Worm (Caenorhabditis elegans) whole organism, early embryonic: ENCODE results near the gene B0280.9.

Experiments used
- aly-1 ChIP-seq: sonication (generic microtip); optimal IDR thresholded peaks from 2 replicates; lab custom pipeline; 2016; ENCODE audit warnings: missing genetic modification characterization, missing compliant biosample characterization
- ama-1 ChIP-seq: fragments of 150-350 bp; optimal IDR thresholded peaks from 2 replicates; lab custom pipeline; 2014
- flt-1 ChIP-seq: fragments of 200-800 bp; sonication (Bioruptor generic); IDR thresholded peaks from 2 replicates; pipeline ENCODE4 v1.3.6; 2022; ENCODE audit warnings: missing genetic modification characterization, missing compliant biosample characterization
- hmbx-1 ChIP-seq: sonication (generic microtip); optimal IDR thresholded peaks from 2 replicates; lab custom pipeline; 2016; ENCODE audit warnings: mild to moderate bottlenecking, missing genetic modification characterization, missing compliant biosample characterization
- pes-1 ChIP-seq: fragments of 200-800 bp; sonication (Bioruptor generic); IDR thresholded peaks from 2 replicates; pipeline ENCODE4 v1.3.6; 2022; ENCODE audit warnings: missing genetic modification reagents, missing genetic modification characterization, missing compliant biosample characterization
- scrt-1 ChIP-seq: fragments of 200-800 bp; sonication (Bioruptor generic); IDR thresholded peaks from 2 replicates; pipeline ENCODE4 v1.3.6; 2022; ENCODE audit warnings: missing genetic modification characterization, missing compliant biosample characterization
- tbx-11 ChIP-seq: fragments of 200-800 bp; sonication (Bioruptor generic); IDR thresholded peaks from 2 replicates; pipeline ENCODE4 v1.3.6; 2022; ENCODE audit warnings: missing genetic modification characterization, missing compliant biosample characterization
- tbx-37 ChIP-seq: fragments of 200-800 bp; sonication (Bioruptor generic); conservative IDR thresholded peaks from 2 replicates; pipeline ENCODE4 v1.3.6; 2022; ENCODE audit warnings: missing genetic modification reagents, missing genetic modification characterization, missing compliant biosample characterization

DNA sequence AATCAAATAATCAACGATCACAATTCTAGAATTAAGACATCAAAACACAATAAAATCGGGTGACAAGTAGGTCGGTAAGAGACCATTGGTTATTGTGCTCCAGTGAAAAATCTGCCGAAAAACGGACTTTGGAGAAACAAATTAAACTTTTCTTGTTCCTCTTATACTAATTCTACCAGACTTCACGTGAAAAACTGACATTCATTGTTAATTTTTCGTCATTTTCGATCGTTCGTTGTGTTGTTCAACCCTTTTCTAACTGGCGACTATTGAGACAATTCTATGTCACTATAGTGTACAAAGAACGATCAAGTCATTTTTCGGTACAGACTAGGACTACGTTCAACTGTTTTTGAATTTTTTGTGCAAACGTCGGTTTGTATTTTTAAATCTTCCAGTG lies 2.2 kb downstream of the B0280.9 start:
- TF ChIP-seq flt-1 (GFP tag; lab: Robert Waterston, UW), result no peak
- TF ChIP-seq tbx-37 (GFP tag; lab: Robert Waterston, UW), result no peak
- TF ChIP-seq ama-1 (lab: Kevin White, UChicago), result no peak
- TF ChIP-seq hmbx-1, result no peak
- TF ChIP-seq pes-1, result no peak
- TF ChIP-seq tbx-11 (GFP tag; lab: Robert Waterston, UW), result no peak
- no peak for TF ChIP-seq scrt-1 (GFP tag; lab: Robert Waterston, UW)
- no peak for TF ChIP-seq aly-1 (tag; lab: Kevin White, UChicago)
